Worm (Caenorhabditis elegans): ENCODE data around the gene C11H1.7.

The C11H1.7 gene

DNA sequence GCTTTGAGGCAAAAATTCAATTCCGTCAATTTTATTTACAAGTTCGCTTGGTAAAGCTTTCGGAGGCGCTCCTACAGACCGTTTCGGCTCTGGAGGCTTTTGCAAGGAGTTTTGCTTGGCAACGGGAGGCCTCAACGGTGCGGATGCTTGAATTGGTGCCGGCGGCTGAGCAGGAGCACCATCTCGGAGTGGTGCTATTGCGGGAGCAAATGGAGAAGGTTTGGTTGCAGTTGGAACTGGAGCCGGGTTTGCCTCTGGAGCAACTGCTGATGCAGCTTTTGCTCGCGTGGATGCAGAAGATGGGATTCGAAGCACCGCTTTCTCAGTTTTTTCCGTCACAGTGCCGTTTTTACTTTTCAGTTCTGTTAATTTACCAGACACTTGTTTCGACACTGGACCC lies 37.2 kb upstream of the C11H1.7 start:
- TF ChIP-seq zip-5 (tag; optimal IDR thresholded peaks at IDR 0.05) (no peak), unc-3 (GFP tag; conservative IDR thresholded peaks at IDR 0.05) (no peak), unc-3 (tag; optimal IDR thresholded peaks at IDR 0.05) (no peak), eyg-1 (tag; optimal IDR thresholded peaks at IDR 0.05) (no peak), mec-3 (tag; optimal IDR thresholded peaks at IDR 0.05; ENCODE audit: borderline replicate concordance) (peak; percentile 44), sdc-2 (tag; optimal IDR thresholded peaks at IDR 0.05) (no peak)

DNA sequence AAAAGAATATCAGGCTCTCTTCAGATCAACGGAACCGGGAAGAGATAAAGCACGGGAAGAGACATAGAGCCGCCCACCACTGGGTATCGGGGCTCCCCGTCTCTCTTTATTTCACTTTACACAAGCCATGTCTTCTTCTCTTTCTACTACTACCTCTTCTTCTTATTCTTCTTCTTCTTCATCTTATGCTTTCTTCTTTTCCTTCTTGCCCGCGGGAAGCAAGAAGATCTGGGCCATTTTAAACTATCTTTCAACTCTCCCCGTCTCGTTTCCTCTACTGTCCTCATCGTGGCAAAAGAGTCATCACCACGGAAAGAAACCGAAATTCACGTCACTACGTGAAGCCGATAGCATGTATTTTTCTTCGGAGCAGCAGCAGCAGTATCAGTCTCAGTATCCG lies 34.6 kb upstream of the C11H1.7 start:
- TF ChIP-seq unc-42 (tag; optimal IDR thresholded peaks at IDR 0.05) (no peak), dve-1 (tag; optimal IDR thresholded peaks at IDR 0.05) (no peak), ceh-2 (tag; optimal IDR thresholded peaks at IDR 0.05) (no peak), unc-86 (tag; optimal IDR thresholded peaks at IDR 0.05) (no peak), pat-9 (tag; optimal IDR thresholded peaks at IDR 0.05) (peak; percentile 20), ceh-14 (tag; optimal IDR thresholded peaks at IDR 0.05) (no peak), lin-11 (tag; optimal IDR thresholded peaks at IDR 0.05) (no peak), tbx-7 (tag; optimal IDR thresholded peaks at IDR 0.05) (no peak), ceh-45 (GFP tag; IDR thresholded peaks at IDR 0.05) (no peak), ceh-34 (tag; optimal IDR thresholded peaks at IDR 0.05) (peak; percentile 44), pros-1 (tag; optimal IDR thresholded peaks at IDR 0.05) (no peak), hlh-13 (GFP tag; optimal IDR thresholded peaks at IDR 0.05) (no peak), odd-2 (tag; optimal IDR thresholded peaks at IDR 0.05) (no peak), ceh-9 (tag; optimal IDR thresholded peaks at IDR 0.05) (no peak), hlh-8 (tag; optimal IDR thresholded peaks at IDR 0.05) (no peak), lim-6 (tag; optimal IDR thresholded peaks at IDR 0.05) (no peak), unc-55 (GFP tag; optimal IDR thresholded peaks at IDR 0.05) (peak; percentile 65), rnt-1 (tag; optimal IDR thresholded peaks at IDR 0.05) (peak; percentile 56), tbx-2 (tag; optimal IDR thresholded peaks at IDR 0.05) (peak; percentile 30), ceh-18 (tag; optimal IDR thresholded peaks at IDR 0.05) (peak; percentile 90), syd-9 (tag; optimal IDR thresholded peaks at IDR 0.05) (peak; percentile 12), fkh-10 (GFP tag; optimal IDR thresholded peaks at IDR 0.05) (no peak), madf-2 (tag; optimal IDR thresholded peaks at IDR 0.05) (no peak), ceh-48 (tag; optimal IDR thresholded peaks at IDR 0.05) (no peak), nhr-11 (tag; optimal IDR thresholded peaks at IDR 0.05) (no peak), nfya-1 (tag; optimal IDR thresholded peaks at IDR 0.05) (peak; percentile 12), C08G9.2 (tag; optimal IDR thresholded peaks at IDR 0.05) (no peak)

DNA sequence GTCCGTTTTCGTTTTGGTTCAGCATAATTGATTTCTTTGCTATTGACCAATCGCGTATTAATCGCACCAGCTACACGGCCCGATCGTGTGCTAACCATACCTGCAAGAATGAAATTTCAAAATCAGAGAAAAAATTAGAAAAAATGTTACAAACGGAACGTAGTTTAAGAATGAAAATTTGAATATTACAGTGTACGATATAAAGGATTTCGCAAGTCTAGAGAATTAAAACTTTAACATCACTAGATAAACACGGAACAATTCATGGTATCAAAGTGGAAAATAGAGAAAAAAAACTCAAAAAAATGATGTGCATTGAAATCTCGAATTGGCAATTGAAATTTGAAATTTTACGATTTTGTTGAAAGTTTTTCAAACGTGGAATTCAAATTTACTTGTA lies 30.6 kb upstream of the C11H1.7 start, which contains the start of gene madd-3:
madd-3 (minus strand) TSS at position 101 of the 400 bp plus-strand sequence.
- TF ChIP-seq nhr-11 (tag; optimal IDR thresholded peaks at IDR 0.05), result no peak
- no peak for TF ChIP-seq ets-4 (tag; optimal IDR thresholded peaks at IDR 0.05)

DNA sequence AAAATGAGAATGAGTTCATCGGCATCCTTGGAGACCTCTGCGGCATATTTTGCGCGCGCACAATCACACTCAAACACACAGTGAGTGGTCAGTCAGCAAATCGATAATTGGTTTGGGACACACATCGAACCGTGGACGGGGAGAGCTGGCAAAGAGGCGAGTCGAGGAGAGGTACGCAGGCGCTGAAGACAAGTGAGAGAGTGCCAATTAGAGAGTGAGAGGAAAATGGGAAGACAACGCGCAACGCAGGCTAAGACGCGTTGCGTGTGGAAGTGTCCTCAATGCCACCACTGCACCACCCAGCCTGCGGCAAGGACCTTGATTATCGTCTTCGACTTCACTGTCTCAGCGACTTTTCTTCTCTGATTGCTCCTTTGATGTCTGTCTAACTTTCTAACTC lies 30.0 kb upstream of the C11H1.7 start:
- TF ChIP-seq ceh-31 (tag; optimal IDR thresholded peaks at IDR 0.05) (peak; percentile 84), ceh-48 (tag; optimal IDR thresholded peaks at IDR 0.05) (peak; percentile 91), nfya-1 (tag; optimal IDR thresholded peaks at IDR 0.05) (peak; percentile 94), unc-55 (GFP tag; optimal IDR thresholded peaks at IDR 0.05) (peak; percentile 84), ceh-18 (tag; optimal IDR thresholded peaks at IDR 0.05) (peak; percentile 74), ceh-14 (tag; optimal IDR thresholded peaks at IDR 0.05) (peak; percentile 8), ceh-2 (tag; optimal IDR thresholded peaks at IDR 0.05) (peak; percentile 60), tbx-2 (tag; optimal IDR thresholded peaks at IDR 0.05) (peak; percentile 77), sox-4 (tag; optimal IDR thresholded peaks at IDR 0.05) (no peak), F13H6.1 (tag; optimal IDR thresholded peaks at IDR 0.05) (peak; percentile 9), ceh-22 (tag; optimal IDR thresholded peaks at IDR 0.05) (no peak), ceh-24 (tag; optimal IDR thresholded peaks at IDR 0.05) (no peak), unc-42 (tag; optimal IDR thresholded peaks at IDR 0.05) (peak; percentile 70), rnt-1 (tag; optimal IDR thresholded peaks at IDR 0.05) (peak; percentile 62), sdc-2 (tag; optimal IDR thresholded peaks at IDR 0.05) (peak; percentile 75), hlh-13 (GFP tag; optimal IDR thresholded peaks at IDR 0.05) (no peak), hlh-8 (tag; optimal IDR thresholded peaks at IDR 0.05) (no peak), ceh-34 (tag; optimal IDR thresholded peaks at IDR 0.05) (peak; percentile 65), fax-1 (tag; optimal IDR thresholded peaks at IDR 0.05) (peak; percentile 41), syd-9 (tag; optimal IDR thresholded peaks at IDR 0.05) (peak; percentile 57), C08G9.2 (tag; optimal IDR thresholded peaks at IDR 0.05) (peak; percentile 50), ztf-16 (tag; optimal IDR thresholded peaks at IDR 0.05) (no peak), elt-4 (tag; optimal IDR thresholded peaks at IDR 0.05) (no peak), K09A11.1 (tag; optimal IDR thresholded peaks at IDR 0.05; ENCODE audit: insufficient read depth) (no peak), ref-2 (tag; optimal IDR thresholded peaks at IDR 0.05) (peak; percentile 73), elt-2 (tag; optimal IDR thresholded peaks at IDR 0.05) (peak; percentile 4), eyg-1 (tag; optimal IDR thresholded peaks at IDR 0.05) (peak; percentile 41), fkh-6 (tag; optimal IDR thresholded peaks at IDR 0.05) (peak; percentile 30)

All from whole organism, late embryonic.